Fruit fly (Drosophila melanogaster): ENCODE results near the gene CG2975.

The CG2975 gene

DNA sequence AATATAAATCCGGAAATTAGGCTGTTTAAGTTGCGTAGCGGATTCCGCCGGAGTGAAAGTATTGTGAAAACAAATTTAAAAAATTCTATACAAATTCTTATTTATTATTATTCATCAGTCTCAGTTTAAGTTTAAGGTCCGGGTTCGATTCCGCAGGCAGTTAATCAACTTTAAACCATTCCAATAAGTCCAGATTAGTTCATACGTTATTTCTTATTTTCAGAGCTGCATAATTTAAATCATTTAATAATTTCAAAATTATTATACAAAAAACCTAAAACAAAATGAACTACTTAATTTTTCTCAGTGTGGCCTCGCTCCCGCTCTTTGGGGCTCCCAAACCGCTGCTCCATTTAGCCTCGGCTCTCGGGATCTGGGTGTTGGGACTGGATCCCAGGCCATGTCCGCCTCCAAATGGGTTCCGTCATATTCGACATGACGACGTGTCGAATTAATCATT is 9.6 kb upstream of the CG2975 start (continued):
- TF ChIP-seq Drgx (GFP tag; IDR thresholded peaks at IDR 0.05) (peak; percentile 79), Optix (GFP tag; IDR thresholded peaks at IDR 0.05) (peak; percentile 54; the same call in 2 of the 3 replicates), Nf-YB (GFP tag; optimal IDR thresholded peaks at IDR 0.05) (peak; percentile 78), TFAM (GFP tag; optimal IDR thresholded peaks at IDR 0.05) (no peak), bbx (GFP tag; IDR thresholded peaks at IDR 0.05; ENCODE audit: partially characterized antibody) (no peak), CG4404 (GFP tag; IDR thresholded peaks at IDR 0.05) (peak; percentile 64), z (GFP tag; IDR thresholded peaks at IDR 0.05) (no peak), CG2120 (GFP tag; optimal IDR thresholded peaks at IDR 0.05) (peak; percentile 80), Doc2 (GFP tag; IDR thresholded peaks at IDR 0.05) (no peak), corto (GFP tag; optimal IDR thresholded peaks at IDR 0.05) (peak; percentile 68), mirr (GFP tag; optimal IDR thresholded peaks at IDR 0.05) (no peak), CG17328 (GFP tag; IDR thresholded peaks at IDR 0.05) (no peak; the same call in none of the 2 replicates), Hey (tag; optimal IDR thresholded peaks at IDR 0.05) (no peak), CG17829 (tag; optimal IDR thresholded peaks at IDR 0.05) (peak; percentile 93), Eip74EF (GFP tag; optimal IDR thresholded peaks at IDR 0.05) (peak in 1 of 2 experiments; percentile 93), hkb (optimal IDR thresholded peaks at IDR 0.05) (no peak), hkb (GFP tag; IDR thresholded peaks at IDR 0.05) (peak; percentile 86), E2f2 (GFP tag; IDR thresholded peaks at IDR 0.05) (peak; percentile 55), ato (GFP tag; IDR thresholded peaks at IDR 0.05; ENCODE audit: partially characterized antibody) (no peak), ham (GFP tag; IDR thresholded peaks at IDR 0.05) (no peak), CG10431 (GFP tag; optimal IDR thresholded peaks at IDR 0.05) (peak; percentile 72), CG10274 (GFP tag; optimal IDR thresholded peaks at IDR 0.05) (peak; percentile 62), seq (GFP tag; IDR thresholded peaks at IDR 0.05) (peak; percentile 78), disco-r (GFP tag; optimal IDR thresholded peaks at IDR 0.05) (peak; percentile 40), CG13624 (GFP tag; optimal IDR thresholded peaks at IDR 0.05) (peak; percentile 60), sc (optimal IDR thresholded peaks at IDR 0.05) (no peak), sc (GFP tag; optimal IDR thresholded peaks at IDR 0.05) (peak; percentile 87), stc (GFP tag; IDR thresholded peaks at IDR 0.05) (peak; percentile 62), CG7987 (GFP tag; optimal IDR thresholded peaks at IDR 0.05) (peak; percentile 42), Dp (GFP tag; optimal IDR thresholded peaks at IDR 0.05) (no peak), kni (GFP tag; optimal IDR thresholded peaks at IDR 0.05) (peak; percentile 82), Lhr (GFP tag; optimal IDR thresholded peaks at IDR 0.05) (peak; percentile 69), MESR4 (GFP tag; optimal IDR thresholded peaks at IDR 0.05) (no peak), D (optimal IDR thresholded peaks at IDR 0.05) (no peak), D (GFP tag; optimal IDR thresholded peaks at IDR 0.05) (peak; percentile 93), CG6272 (GFP tag; IDR thresholded peaks at IDR 0.05) (peak; percentile 73), CG18764 (GFP tag; optimal IDR thresholded peaks at IDR 0.05) (peak; percentile 69), CG3995 (GFP tag; optimal IDR thresholded peaks at IDR 0.05) (peak; percentile 33), CG1024 (GFP tag; IDR thresholded peaks at IDR 0.05) (no peak), CG12104 (GFP tag; optimal IDR thresholded peaks at IDR 0.05) (peak; percentile 91), NC2α (GFP tag; optimal IDR thresholded peaks at IDR 0.05) (no peak), dmrt11E (tag; optimal IDR thresholded peaks at IDR 0.05) (peak; percentile 94), CG30020 (tag; optimal IDR thresholded peaks at IDR 0.05) (peak; percentile 77), lilli (GFP tag; optimal IDR thresholded peaks at IDR 0.05) (peak; percentile 88), CG17612 (GFP tag; IDR thresholded peaks at IDR 0.05) (peak; percentile 39; the same call in 1 of the 2 replicates), oc (tag; optimal IDR thresholded peaks at IDR 0.05) (peak; percentile 60), twi (tag; optimal IDR thresholded peaks at IDR 0.05) (peak; percentile 86), CG12391 (tag; optimal IDR thresholded peaks at IDR 0.05) (peak; percentile 92), ken (GFP tag; IDR thresholded peaks at IDR 0.05) (peak; percentile 31; the same call in 1 of the 3 replicates), wdn (GFP tag; IDR thresholded peaks at IDR 0.05) (no peak), caup (GFP tag; optimal IDR thresholded peaks at IDR 0.05; ENCODE audit: severe bottlenecking) (peak; percentile 88)

All from whole organism, embryonic.